2 worm cellular contexts compared by ENCODE assay signal in the genomic region with DNA sequence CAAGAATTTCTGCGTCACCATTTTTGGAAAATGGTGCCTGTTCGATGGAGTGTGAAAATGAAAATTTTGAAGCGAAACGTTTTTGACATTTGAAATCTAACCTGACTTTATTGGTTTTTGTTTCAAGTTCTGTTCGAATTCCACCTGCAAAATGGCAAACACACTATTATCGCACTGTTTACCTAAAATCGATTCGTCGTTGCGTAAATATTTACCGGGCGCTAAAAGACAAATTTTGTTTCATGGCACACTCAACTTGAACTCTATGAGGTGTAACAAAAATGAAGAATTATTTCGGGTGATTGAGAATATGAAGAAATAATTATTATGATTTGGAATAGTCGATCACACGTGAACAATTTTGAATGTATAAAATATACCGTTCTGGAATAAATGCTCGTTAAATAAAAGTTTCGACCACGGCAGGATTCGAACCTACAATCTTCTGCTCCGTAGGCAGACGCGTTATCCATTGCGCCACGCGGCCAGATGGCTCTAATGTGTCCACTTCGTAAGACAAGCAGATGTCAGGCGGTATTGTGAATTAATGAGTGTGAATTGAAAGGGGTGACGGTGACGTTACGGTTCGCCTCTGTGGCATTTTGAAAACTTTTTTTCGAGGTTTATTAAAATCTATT.
TF ChIP-seq lines count a peak whose summit lies in the region.

No protein-coding gene starts in this region.

TF ChIP-seq in whole organism, L2 larva, 48 proteins besides CTCF, POLR2A, EP300 and RAD21 (continued from another document):
- TF ChIP-seq mdl-1 (tag; optimal IDR thresholded peaks at IDR 0.05; lab: Kevin White, UChicago) (no peak), unc-55 (GFP tag; optimal IDR thresholded peaks at IDR 0.05; lab: Kevin White, UChicago) (no peak), sma-9 (GFP tag; optimal IDR thresholded peaks at IDR 0.05; lab: Kevin White, UChicago) (no peak), sma-9 (tag; optimal IDR thresholded peaks at IDR 0.05; lab: Kevin White, UChicago) (no peak), crh-2 (tag; optimal IDR thresholded peaks at IDR 0.05; lab: Kevin White, UChicago) (peak; percentile 45), lin-13 (GFP tag; optimal IDR thresholded peaks at IDR 0.05; lab: Kevin White, UChicago) (peak; percentile 16), R02D3.7 (tag; optimal IDR thresholded peaks at IDR 0.05; lab: Kevin White, UChicago) (no peak), elt-3 (tag; optimal IDR thresholded peaks at IDR 0.05; lab: Kevin White, UChicago) (no peak), nhr-6 (tag; optimal IDR thresholded peaks at IDR 0.05; lab: Kevin White, UChicago) (no peak), ceh-82 (tag; optimal IDR thresholded peaks at IDR 0.05; lab: Kevin White, UChicago) (no peak)

TF ChIP-seq in whole organism, L4 larva, 104 proteins besides CTCF, POLR2A, EP300 and RAD21 (continued from another document):
- TF ChIP-seq zfp-2 (tag; optimal IDR thresholded peaks at IDR 0.05; lab: Kevin White, UChicago) (no peak), snpc-1.2 (GFP tag; IDR thresholded peaks at IDR 0.05; lab: Robert Waterston, UW) (peak; percentile 92), mxl-3 (GFP tag; optimal IDR thresholded peaks at IDR 0.05; lab: Kevin White, UChicago) (no peak), fos-1 (tag; optimal IDR thresholded peaks at IDR 0.05; lab: Kevin White, UChicago) (no peak), nhr-10 (tag; optimal IDR thresholded peaks at IDR 0.05; lab: Kevin White, UChicago) (no peak), gei-8 (GFP tag; optimal IDR thresholded peaks at IDR 0.05; lab: Kevin White, UChicago) (no peak), lin-13 (GFP tag; optimal IDR thresholded peaks at IDR 0.05; lab: Kevin White, UChicago) (peak; percentile 21), ama-1 (optimal IDR thresholded peaks at IDR 0.05; lab: Kevin White, UChicago) (no peak), nhr-42 (GFP tag; IDR thresholded peaks at IDR 0.05; lab: Robert Waterston, UW) (no peak), nhr-11 (tag; optimal IDR thresholded peaks at IDR 0.05; lab: Kevin White, UChicago) (no peak), lin-15B (tag; optimal IDR thresholded peaks at IDR 0.05; lab: Kevin White, UChicago) (no peak), skn-1 (tag; optimal IDR thresholded peaks at IDR 0.05; lab: Kevin White, UChicago) (no peak), ceh-32 (tag; optimal IDR thresholded peaks at IDR 0.05; lab: Kevin White, UChicago; ENCODE audit: poor library complexity) (no peak), lin-29 (GFP tag; IDR thresholded peaks at IDR 0.05; lab: Robert Waterston, UW) (no peak), lin-39 (tag; optimal IDR thresholded peaks at IDR 0.05; lab: Kevin White, UChicago) (no peak), nhr-28 (tag; optimal IDR thresholded peaks at IDR 0.05; lab: Kevin White, UChicago) (no peak), unc-62 (GFP tag; optimal IDR thresholded peaks at IDR 0.05 in 1 of 2; lab: Kevin White, UChicago) (no peak), unc-62 (tag; optimal IDR thresholded peaks at IDR 0.05; lab: Kevin White, UChicago) (no peak), saeg-2 (GFP tag; IDR thresholded peaks at IDR 0.05; lab: Robert Waterston, UW) (no peak), daf-16 (GFP tag; optimal IDR thresholded peaks at IDR 0.05; lab: Kevin White, UChicago) (peak; percentile 38 to 71), daf-16 (tag; optimal IDR thresholded peaks at IDR 0.05; lab: Kevin White, UChicago) (peak; percentile 95), ZK337.2 (GFP tag; IDR thresholded peaks at IDR 0.05; lab: Robert Waterston, UW) (no peak), attf-4 (tag; optimal IDR thresholded peaks at IDR 0.05; lab: Kevin White, UChicago) (no peak), nhr-6 (tag; optimal IDR thresholded peaks at IDR 0.05; lab: Kevin White, UChicago) (no peak), lim-7 (GFP tag; IDR thresholded peaks at IDR 0.05; lab: Robert Waterston, UW) (peak; percentile 80), snpc-4 (tag; optimal IDR thresholded peaks at IDR 0.05; lab: Kevin White, UChicago) (no peak), mxl-2 (GFP tag; conservative IDR thresholded peaks at IDR 0.05; lab: Robert Waterston, UW) (no peak), dve-1 (tag; optimal IDR thresholded peaks at IDR 0.05; lab: Kevin White, UChicago; ENCODE audit: insufficient read depth) (peak; percentile 61), pha-4 (GFP tag; IDR thresholded peaks at IDR 0.05; lab: Robert Waterston, UW) (peak; percentile 73), pha-4 (tag; optimal IDR thresholded peaks at IDR 0.05; lab: Kevin White, UChicago) (peak; percentile 63), F10B5.3 (tag; optimal IDR thresholded peaks at IDR 0.05; lab: Kevin White, UChicago) (no peak), F49E8.2 (tag; optimal IDR thresholded peaks at IDR 0.05; lab: Kevin White, UChicago; ENCODE audit: borderline replicate concordance) (peak; percentile 46), ceh-82 (tag; optimal IDR thresholded peaks at IDR 0.05; lab: Kevin White, UChicago) (no peak), daf-12 (tag; optimal IDR thresholded peaks at IDR 0.05; lab: Kevin White, UChicago) (no peak), unc-130 (GFP tag; optimal IDR thresholded peaks at IDR 0.05; lab: Kevin White, UChicago) (no peak), hlh-30 (tag; optimal IDR thresholded peaks at IDR 0.05; lab: Kevin White, UChicago; ENCODE audit: insufficient read depth) (peak; percentile 38), cey-2 (tag; optimal IDR thresholded peaks at IDR 0.05; lab: Kevin White, UChicago; ENCODE audit: borderline replicate concordance, insufficient read depth) (no peak), ces-1 (GFP tag; optimal IDR thresholded peaks at IDR 0.05; lab: Kevin White, UChicago) (no peak), php-3 (GFP tag; IDR thresholded peaks at IDR 0.05; lab: Robert Waterston, UW) (0 out of 2 replicates have a peak, but pooled peaks have one; percentile 46), ceh-28 (tag; optimal IDR thresholded peaks at IDR 0.05; lab: Kevin White, UChicago) (no peak), zip-11 (GFP tag; IDR thresholded peaks at IDR 0.05; lab: Robert Waterston, UW) (no peak), fkh-10 (GFP tag; optimal IDR thresholded peaks at IDR 0.05; lab: Kevin White, UChicago) (no peak), ctbp-1 (GFP tag; IDR thresholded peaks at IDR 0.05; lab: Robert Waterston, UW) (peak; percentile 47; the same call in 1 of the 2 replicates), daf-19 (GFP tag; conservative IDR thresholded peaks at IDR 0.05; lab: Robert Waterston, UW) (peak; percentile 36; the same call in 1 of the 2 replicates), hlh-11 (tag; optimal IDR thresholded peaks at IDR 0.05; lab: Kevin White, UChicago) (no peak), dmd-9 (GFP tag; IDR thresholded peaks at IDR 0.05; lab: Robert Waterston, UW) (no peak), Y75B8A.6 (GFP tag; IDR thresholded peaks at IDR 0.05; lab: Robert Waterston, UW) (no peak), spr-3 (GFP tag; optimal IDR thresholded peaks at IDR 0.05; lab: Kevin White, UChicago) (no peak), egl-27 (tag; optimal IDR thresholded peaks at IDR 0.05; lab: Kevin White, UChicago) (no peak), nhr-102 (tag; optimal IDR thresholded peaks at IDR 0.05; lab: Kevin White, UChicago) (peak; percentile 41), set-16 (GFP tag; IDR thresholded peaks at IDR 0.05; lab: Robert Waterston, UW) (no peak), Y105C5A.15 (GFP tag; IDR thresholded peaks at IDR 0.05; lab: Robert Waterston, UW) (no peak), aly-2 (tag; optimal IDR thresholded peaks at IDR 0.05; lab: Kevin White, UChicago) (no peak), spr-1 (tag; optimal IDR thresholded peaks at IDR 0.05; lab: Kevin White, UChicago) (peak; percentile 13), nhr-41 (GFP tag; IDR thresholded peaks at IDR 0.05; lab: Robert Waterston, UW) (no peak), zag-1 (tag; optimal IDR thresholded peaks at IDR 0.05; lab: Kevin White, UChicago) (no peak), madf-9 (GFP tag; conservative IDR thresholded peaks at IDR 0.05; lab: Robert Waterston, UW) (0 out of 2 replicates have a peak, but pooled peaks have one; percentile 6), ZK546.5 (tag; optimal IDR thresholded peaks at IDR 0.05; lab: Kevin White, UChicago) (no peak), pqm-1 (tag; optimal IDR thresholded peaks at IDR 0.05; lab: Kevin White, UChicago) (no peak), nhr-76 (tag; optimal IDR thresholded peaks at IDR 0.05; lab: Kevin White, UChicago) (no peak), Y5F2A.4 (GFP tag; optimal IDR thresholded peaks at IDR 0.05; lab: Kevin White, UChicago) (peak; percentile 5), mdl-1 (tag; optimal IDR thresholded peaks at IDR 0.05; lab: Kevin White, UChicago) (no peak), zip-2 (tag; optimal IDR thresholded peaks at IDR 0.05; lab: Kevin White, UChicago) (peak; percentile 12), mes-2 (tag; optimal IDR thresholded peaks at IDR 0.05; lab: Kevin White, UChicago; ENCODE audit: poor library complexity, severe bottlenecking) (peak; percentile 45), lin-1 (GFP tag; IDR thresholded peaks at IDR 0.05; lab: Robert Waterston, UW) (peak; percentile 21; the same call in 1 of the 2 replicates), duxl-1 (tag; optimal IDR thresholded peaks at IDR 0.05; lab: Kevin White, UChicago; ENCODE audit: poor library complexity) (no peak), daf-8 (GFP tag; IDR thresholded peaks at IDR 0.05; lab: Robert Waterston, UW) (no peak), vab-7 (GFP tag; IDR thresholded peaks at IDR 0.05; lab: Robert Waterston, UW) (peak; percentile 62; the same call in 1 of the 2 replicates), F26F4.8 (GFP tag; conservative IDR thresholded peaks at IDR 0.05; lab: Robert Waterston, UW) (0 out of 2 replicates have a peak, but pooled peaks have one; percentile 37), nhr-25 (tag; optimal IDR thresholded peaks at IDR 0.05; lab: Kevin White, UChicago; ENCODE audit: borderline replicate concordance, insufficient read depth) (no peak), ceh-62 (tag; optimal IDR thresholded peaks at IDR 0.05; lab: Kevin White, UChicago) (no peak), sdz-12 (GFP tag; optimal IDR thresholded peaks at IDR 0.05; lab: Kevin White, UChicago) (no peak), ceh-20 (GFP tag; IDR thresholded peaks at IDR 0.05; lab: Robert Waterston, UW) (no peak), tag-97 (GFP tag; IDR thresholded peaks at IDR 0.05; lab: Robert Waterston, UW) (no peak), zfp-3 (GFP tag; conservative IDR thresholded peaks at IDR 0.05; lab: Robert Waterston, UW) (no peak), nhr-77 (tag; optimal IDR thresholded peaks at IDR 0.05; lab: Kevin White, UChicago) (no peak), mdt-29 (GFP tag; IDR thresholded peaks at IDR 0.05; lab: Robert Waterston, UW) (no peak), D1046.2 (GFP tag; IDR thresholded peaks at IDR 0.05; lab: Robert Waterston, UW) (no peak), dmd-6 (GFP tag; IDR thresholded peaks at IDR 0.05; lab: Robert Waterston, UW) (no peak), mep-1 (tag; optimal IDR thresholded peaks at IDR 0.05; lab: Kevin White, UChicago) (peak; percentile 50), madf-5 (GFP tag; IDR thresholded peaks at IDR 0.05; lab: Robert Waterston, UW) (peak in 1 of 2 experiments; percentile 53; a peak in 1 of 4 replicates), nhr-111 (GFP tag; optimal IDR thresholded peaks at IDR 0.05; lab: Kevin White, UChicago) (no peak), Y48G9A.11 (GFP tag; IDR thresholded peaks at IDR 0.05; lab: Robert Waterston, UW) (no peak), F44E2.7 (GFP tag; IDR thresholded peaks at IDR 0.05; lab: Robert Waterston, UW) (no peak)
